Worm (Caenorhabditis elegans) whole organism, L2 larva: Measurements from ENCODE around the gene pes-4.

Experiments
- C34F6.9 ChIP-seq: fragments of 150-350 bp; optimal IDR thresholded peaks from 2 replicates; lab custom pipeline; 2014; ENCODE audit warnings: missing biosample characterization, missing genetic modification characterization
- F13H6.1 ChIP-seq: sonication (generic microtip); optimal IDR thresholded peaks from 2 replicates; lab custom pipeline; 2016; ENCODE audit warnings: missing genetic modification characterization, missing compliant biosample characterization
- R02D3.7 ChIP-seq: fragments of 150-350 bp; optimal IDR thresholded peaks from 2 replicates; lab custom pipeline; 2014; ENCODE audit warnings: missing biosample characterization, missing genetic modification characterization
- ZK546.5 ChIP-seq: sonication (generic microtip); optimal IDR thresholded peaks from 2 replicates; lab custom pipeline; 2017; ENCODE audit warnings: missing biosample characterization, missing genetic modification characterization
- ama-1 ChIP-seq: fragments of 150-350 bp; optimal IDR thresholded peaks from 2 replicates; lab custom pipeline; 2018; ENCODE audit warnings: inconsistent platforms
- blmp-1 ChIP-seq: sonication (generic microtip); optimal IDR thresholded peaks from 2 replicates; lab custom pipeline; 2017; ENCODE audit warnings: missing genetic modification characterization, mild to moderate bottlenecking, missing compliant biosample characterization, antibody characterized with exemption, moderate library complexity; ENCODE audit not compliant: insufficient read depth
- ceh-82 ChIP-seq: fragments of 150-350 bp; optimal IDR thresholded peaks from 2 replicates; lab custom pipeline; 2014; ENCODE audit warnings: missing biosample characterization, missing genetic modification characterization
- crh-2 ChIP-seq: sonication (generic microtip); optimal IDR thresholded peaks from 2 replicates; lab custom pipeline; 2017; ENCODE audit warnings: missing biosample characterization, missing genetic modification characterization
- elt-1 ChIP-seq: fragments of 150-350 bp; optimal IDR thresholded peaks from 2 replicates; lab custom pipeline; 2014; ENCODE audit warnings: missing biosample characterization, missing genetic modification characterization
- fos-1 ChIP-seq: fragments of 150-350 bp; optimal IDR thresholded peaks from 2 replicates; lab custom pipeline; 2014; ENCODE audit warnings: missing biosample characterization, missing genetic modification characterization
- lin-11 ChIP-seq: fragments of 150-350 bp; sonication (generic microtip); optimal IDR thresholded peaks from 2 replicates; lab custom pipeline; 2014; ENCODE audit warnings: missing biosample characterization, missing genetic modification characterization, inconsistent platforms, mixed read lengths
- lin-13 ChIP-seq: fragments of 150-350 bp; optimal IDR thresholded peaks from 2 replicates; lab custom pipeline; 2014; ENCODE audit warnings: missing biosample characterization, missing genetic modification reagents, missing genetic modification characterization
- nhr-10 ChIP-seq: sonication (generic microtip); optimal IDR thresholded peaks from 2 replicates; lab custom pipeline; 2017; ENCODE audit warnings: missing biosample characterization, missing genetic modification characterization
- nhr-12 ChIP-seq: fragments of 150-350 bp; optimal IDR thresholded peaks from 2 replicates; lab custom pipeline; 2014; ENCODE audit warnings: missing biosample characterization, missing genetic modification characterization
- nhr-237 ChIP-seq: fragments of 150-350 bp; optimal IDR thresholded peaks from 2 replicates; lab custom pipeline; 2014; ENCODE audit warnings: missing biosample characterization, missing genetic modification characterization
- peb-1 ChIP-seq: fragments of 150-350 bp; optimal IDR thresholded peaks from 2 replicates; lab custom pipeline; 2014; ENCODE audit warnings: missing biosample characterization, missing genetic modification characterization
- sem-4 ChIP-seq: fragments of 150-350 bp; optimal IDR thresholded peaks from 2 replicates; lab custom pipeline; 2014; ENCODE audit warnings: missing biosample characterization, missing genetic modification reagents, missing genetic modification characterization
- sma-9 ChIP-seq, 2 experiments: fragments of 150-350 bp in 1 of 2; sonication (generic microtip) in 1 of 2; optimal IDR thresholded peaks; 2 replicates each; lab custom pipeline; 2014 to 2016; ENCODE audit warnings: missing genetic modification characterization in 2 of 2, mild to moderate bottlenecking in 1 of 2, missing biosample characterization in 1 of 2, missing compliant biosample characterization in 1 of 2, missing genetic modification reagents in 1 of 2, moderate library complexity in 1 of 2
- unc-39 ChIP-seq: fragments of 150-350 bp; optimal IDR thresholded peaks from 2 replicates; lab custom pipeline; 2014; ENCODE audit warnings: missing biosample characterization, missing genetic modification characterization
- unc-55 ChIP-seq: fragments of 150-350 bp; sonication (generic microtip); optimal IDR thresholded peaks from 3 replicates; lab custom pipeline; 2014; ENCODE audit warnings: missing biosample characterization, missing genetic modification reagents, missing genetic modification characterization
- unc-62 ChIP-seq: fragments of 150-350 bp; optimal IDR thresholded peaks from 2 replicates; lab custom pipeline; 2014; ENCODE audit warnings: missing biosample characterization, missing genetic modification reagents, missing genetic modification characterization
- ztf-1 ChIP-seq: fragments of 200-800 bp; sonication (Bioruptor generic); conservative IDR thresholded peaks from 2 replicates; pipeline ENCODE4 v1.3.6; 2022; ENCODE audit warnings: missing genetic modification characterization, missing compliant biosample characterization
- ztf-11 ChIP-seq: sonication (generic microtip); optimal IDR thresholded peaks from 2 replicates; lab custom pipeline; 2017; ENCODE audit warnings: missing biosample characterization, missing genetic modification characterization
- ztf-4 ChIP-seq: fragments of 150-350 bp; optimal IDR thresholded peaks from 2 replicates; lab custom pipeline; 2014; ENCODE audit warnings: missing biosample characterization, missing genetic modification characterization

Gene pes-4

DNA sequence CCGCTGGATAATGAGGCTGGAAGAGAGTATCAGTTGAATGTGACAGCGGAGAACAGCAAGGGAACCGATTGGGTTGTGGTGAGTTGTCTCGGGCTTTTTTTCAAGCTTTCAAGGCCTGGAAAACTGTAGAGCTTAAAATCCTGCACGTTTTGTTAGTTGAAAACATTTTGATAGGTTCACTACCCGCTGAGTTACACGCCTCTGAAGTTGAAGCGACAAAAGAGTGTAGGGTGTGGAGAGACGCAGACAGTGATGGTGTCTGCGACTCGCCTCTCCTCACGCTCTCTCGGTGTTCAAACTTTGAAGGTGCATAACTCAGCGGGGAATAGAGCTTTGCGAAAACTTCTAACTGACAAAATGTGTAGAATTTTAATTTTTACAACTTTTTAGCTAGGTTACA, 56.7 kb downstream of the pes-4 start:
- TF ChIP-seq unc-62 (GFP tag; lab: Kevin White, UChicago): no peak
- no peak for TF ChIP-seq blmp-1 (tag; lab: Kevin White, UChicago)
- no peak for TF ChIP-seq unc-55 (GFP tag; lab: Kevin White, UChicago)
- no peak for TF ChIP-seq crh-2 (tag; lab: Kevin White, UChicago)
- TF ChIP-seq elt-1 (tag; lab: Kevin White, UChicago): no peak
- no peak for TF ChIP-seq ama-1
- no peak for TF ChIP-seq R02D3.7
- no peak for TF ChIP-seq ztf-1 (GFP tag; lab: Robert Waterston, UW)

- TF ChIP-seq C34F6.9: no peak
- no peak for TF ChIP-seq nhr-12 (tag; lab: Kevin White, UChicago)
- TF ChIP-seq ama-1: no peak
Observed at ce11 chrIII:1169622-1170021, 60.5 kb downstream of the pes-4 start.

DNA sequence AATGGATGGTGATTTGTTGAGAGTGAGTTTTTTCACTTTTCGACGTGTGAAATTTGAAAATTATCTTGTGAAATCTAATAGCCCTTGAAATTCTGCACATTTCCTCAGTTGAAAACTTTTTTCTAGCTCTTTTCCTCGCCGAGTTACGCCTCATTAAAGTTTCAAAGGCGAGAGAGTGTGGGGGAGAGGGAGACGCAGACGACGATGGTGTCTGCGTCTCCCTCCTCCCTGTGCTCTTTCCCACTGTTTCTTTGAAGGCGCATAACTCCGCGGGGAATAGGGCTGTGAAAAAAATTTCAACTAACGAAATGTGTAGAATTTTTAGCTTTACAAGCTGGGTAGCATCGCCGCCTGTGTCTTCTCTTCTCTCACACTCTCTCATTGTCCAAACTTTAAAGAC, 63.7 kb downstream of the pes-4 start:
- TF ChIP-seq elt-1 (tag; lab: Kevin White, UChicago) (no peak), ztf-4 (tag; lab: Kevin White, UChicago) (no peak), ztf-1 (GFP tag; lab: Robert Waterston, UW) (no peak), ZK546.5 (tag; lab: Kevin White, UChicago) (no peak), ztf-11 (tag; lab: Kevin White, UChicago) (no peak), R02D3.7 (no peak), peb-1 (tag; lab: Kevin White, UChicago) (no peak), F13H6.1 (tag; lab: Kevin White, UChicago) (no peak), unc-39 (no peak), fos-1 (no peak), sma-9 (GFP tag; optimal IDR thresholded peaks at IDR 0.05; lab: Kevin White, UChicago) (no peak), sma-9 (tag; optimal IDR thresholded peaks at IDR 0.05; lab: Kevin White, UChicago) (no peak), nhr-12 (tag; lab: Kevin White, UChicago) (no peak), unc-62 (GFP tag; lab: Kevin White, UChicago) (no peak), ceh-82 (no peak), lin-11 (tag; lab: Kevin White, UChicago) (no peak), lin-13 (no peak), sem-4 (tag; lab: Kevin White, UChicago) (no peak), nhr-10 (tag; lab: Kevin White, UChicago) (no peak), nhr-237 (tag; lab: Kevin White, UChicago) (no peak), blmp-1 (tag; lab: Kevin White, UChicago) (no peak)
